Worm (Caenorhabditis elegans) whole organism, L1 larva: ENCODE results near the gene rpoa-49.

Experiments used
- ama-1 ChIP-seq: fragments of 150-350 bp; optimal IDR thresholded peaks from 2 replicates; lab custom pipeline; 2014
- ceh-82 ChIP-seq, 3 experiments: fragments of 150-350 bp in 1 of 3; sonication (generic microtip) in 2 of 3; optimal IDR thresholded peaks; 2 replicates each; lab custom pipeline; 2014 to 2017; ENCODE audit warnings: missing biosample characterization in 3 of 3, missing genetic modification characterization in 3 of 3
- lin-35 ChIP-seq, 2 experiments: fragments of 150-350 bp; optimal IDR thresholded peaks; 2 replicates each; lab custom pipeline; 2014; ENCODE audit warnings: missing biosample characterization in 2 of 2, missing genetic modification characterization in 2 of 2, missing genetic modification reagents in 2 of 2
- lsy-2 ChIP-seq, 2 experiments: fragments of 150-350 bp; optimal IDR thresholded peaks; 2 replicates each; lab custom pipeline; 2014; ENCODE audit warnings: missing biosample characterization in 2 of 2, missing genetic modification characterization in 2 of 2
- mep-1 ChIP-seq: fragments of 150-350 bp; optimal IDR thresholded peaks from 2 replicates; lab custom pipeline; 2014; ENCODE audit warnings: missing biosample characterization, missing genetic modification characterization
- nhr-11 ChIP-seq: fragments of 150-350 bp; optimal IDR thresholded peaks from 2 replicates; lab custom pipeline; 2014; ENCODE audit warnings: missing biosample characterization, missing genetic modification characterization
- pag-3 ChIP-seq: sonication (generic microtip); optimal IDR thresholded peaks from 2 replicates; lab custom pipeline; 2017; ENCODE audit warnings: missing genetic modification characterization, mild to moderate bottlenecking, missing compliant biosample characterization, antibody characterized with exemption, borderline replicate concordance; ENCODE audit not compliant: insufficient read depth
- pqm-1 ChIP-seq: sonication (generic microtip); optimal IDR thresholded peaks from 3 replicates; lab custom pipeline; 2017; ENCODE audit warnings: missing biosample characterization, missing genetic modification characterization
- skn-1 ChIP-seq: fragments of 150-350 bp; optimal IDR thresholded peaks from 2 replicates; lab custom pipeline; 2014; ENCODE audit warnings: missing biosample characterization, missing genetic modification characterization
- snpc-4 ChIP-seq: fragments of 150-350 bp; optimal IDR thresholded peaks from 2 replicates; lab custom pipeline; 2014; ENCODE audit warnings: missing biosample characterization, missing genetic modification characterization
- unc-62 ChIP-seq: fragments of 150-350 bp; optimal IDR thresholded peaks from 2 replicates; lab custom pipeline; 2014; ENCODE audit warnings: missing biosample characterization, missing genetic modification reagents, missing genetic modification characterization
- xbp-1 ChIP-seq: sonication (generic microtip); optimal IDR thresholded peaks from 2 replicates; lab custom pipeline; 2016; ENCODE audit warnings: missing genetic modification characterization, missing compliant biosample characterization
- zag-1 ChIP-seq: fragments of 150-350 bp; optimal IDR thresholded peaks from 2 replicates; lab custom pipeline; 2014; ENCODE audit warnings: missing biosample characterization, missing genetic modification characterization
- zip-4 ChIP-seq: fragments of 200-800 bp; sonication (Bioruptor generic); optimal IDR thresholded peaks from 2 replicates; lab custom pipeline; 2018; ENCODE audit warnings: mild to moderate bottlenecking, missing genetic modification characterization, moderate library complexity, missing compliant biosample characterization

- TF ChIP-seq ama-1 (lab: Kevin White, UChicago): no peak
- TF ChIP-seq nhr-11 (tag; lab: Kevin White, UChicago): no peak
- no peak for TF ChIP-seq mep-1 (tag; lab: Kevin White, UChicago)
- TF ChIP-seq pqm-1 (tag; lab: Kevin White, UChicago): no peak
- no peak for TF ChIP-seq lin-35 (GFP tag; optimal IDR thresholded peaks at IDR 0.05; lab: Kevin White, UChicago)
- no peak for TF ChIP-seq skn-1 (tag; lab: Kevin White, UChicago)
- TF ChIP-seq unc-62: no peak
- no peak for TF ChIP-seq lsy-2 (tag; optimal IDR thresholded peaks at IDR 0.05; lab: Kevin White, UChicago)
- no peak for TF ChIP-seq xbp-1
- no peak for TF ChIP-seq ceh-82 (tag; optimal IDR thresholded peaks at IDR 0.05; lab: Kevin White, UChicago)
- no peak for TF ChIP-seq pag-3 (tag; lab: Kevin White, UChicago)
- no peak for TF ChIP-seq zip-4
- TF ChIP-seq zag-1 (tag; lab: Kevin White, UChicago): no peak
- TF ChIP-seq snpc-4: no peak
Measured at ce11 chrII:8212-8611, 36.6 kb upstream of the rpoa-49 start.
